Fruit fly (Drosophila melanogaster) whole organism, embryonic: ENCODE results near the gene Osi17.

Source experiments
- CG10959 ChIP-seq: fragments of 200-800 bp; sonication (Bioruptor generic); IDR thresholded peaks from 2 replicates; pipeline ENCODE4 v1.3.6; 2022; ENCODE audit warnings: missing biosample characterization, missing genetic modification characterization
- CG1233 ChIP-seq: fragments of 200-800 bp; sonication (Bioruptor generic); optimal IDR thresholded peaks from 4 replicates; lab custom pipeline; 2018; ENCODE audit warnings: missing biosample characterization, mild to moderate bottlenecking, missing genetic modification characterization
- CG13894 ChIP-seq: fragments of 200-800 bp; sonication (Bioruptor generic); optimal IDR thresholded peaks from 3 replicates; lab custom pipeline; 2018; ENCODE audit warnings: missing biosample characterization, mild to moderate bottlenecking, missing genetic modification characterization, moderate library complexity
- CG16779 ChIP-seq: fragments of 200-800 bp; sonication (Bioruptor generic); IDR thresholded peaks from 2 replicates; pipeline ENCODE4 v1.3.6; 2022; ENCODE audit warnings: missing biosample characterization, missing genetic modification characterization
- CG16863 ChIP-seq: fragments of 200-800 bp; sonication (Bioruptor generic); optimal IDR thresholded peaks from 3 replicates; lab custom pipeline; 2016; ENCODE audit warnings: missing biosample characterization, missing genetic modification characterization
- CG17829 ChIP-seq: fragments of 200-800 bp; optimal IDR thresholded peaks from 2 replicates; lab custom pipeline; 2019; ENCODE audit warnings: missing biosample characterization, mild to moderate bottlenecking, missing genetic modification characterization, moderate library complexity
- CG2199 ChIP-seq: fragments of 200-800 bp; sonication (Bioruptor generic); IDR thresholded peaks from 3 replicates; pipeline ENCODE4 v1.3.6; 2022; ENCODE audit warnings: missing biosample characterization, missing genetic modification characterization
- CG34224 ChIP-seq: fragments of 200-800 bp; sonication (Bioruptor generic); IDR thresholded peaks from 3 replicates; pipeline ENCODE4 v1.3.6; 2022; ENCODE audit warnings: missing biosample characterization, missing genetic modification characterization; ENCODE audit not compliant: partially characterized antibody
- CG4404 ChIP-seq: fragments of 200-800 bp; sonication (Bioruptor generic); IDR thresholded peaks from 2 replicates; pipeline ENCODE4 v1.3.6; 2022; ENCODE audit warnings: missing biosample characterization, missing genetic modification characterization
- CG4617 ChIP-seq: fragments of 200-800 bp; sonication (Bioruptor generic); optimal IDR thresholded peaks from 3 replicates; lab custom pipeline; 2016; ENCODE audit warnings: missing biosample characterization, missing genetic modification characterization, borderline replicate concordance
- CG6254 ChIP-seq: fragments of 200-800 bp; sonication (Bioruptor generic); optimal IDR thresholded peaks from 3 replicates; lab custom pipeline; 2017; ENCODE audit warnings: mild to moderate bottlenecking, missing biosample characterization, missing genetic modification reagents, missing genetic modification characterization
- CG6813 ChIP-seq: fragments of 200-800 bp; sonication (Bioruptor generic); optimal IDR thresholded peaks from 2 replicates; lab custom pipeline; 2017; ENCODE audit warnings: missing biosample characterization, missing genetic modification characterization, mild to moderate bottlenecking, moderate library complexity, missing genetic modification reagents
- CG7271 ChIP-seq: fragments of 200-800 bp; sonication (Bioruptor generic); optimal IDR thresholded peaks from 2 replicates; lab custom pipeline; 2018; ENCODE audit warnings: missing biosample characterization, mild to moderate bottlenecking, missing genetic modification characterization, moderate library complexity
- CG8359 ChIP-seq: fragments of 200-800 bp; sonication (Bioruptor generic); optimal IDR thresholded peaks from 2 replicates; lab custom pipeline; 2017; ENCODE audit warnings: missing biosample characterization, mild to moderate bottlenecking, missing genetic modification characterization, borderline replicate concordance
- CG9437 ChIP-seq: fragments of 200-800 bp; sonication (Bioruptor generic); optimal IDR thresholded peaks from 2 replicates; lab custom pipeline; 2018; ENCODE audit warnings: missing biosample characterization, mild to moderate bottlenecking, missing genetic modification characterization
- CrebB ChIP-seq: fragments of 200-800 bp; sonication (Bioruptor generic); optimal IDR thresholded peaks from 3 replicates; lab custom pipeline; 2018; ENCODE audit warnings: missing biosample characterization, mild to moderate bottlenecking, missing genetic modification characterization
- D ChIP-seq, 2 experiments: fragments of 200-800 bp in 1 of 2; fragments of >200 bp in 1 of 2; sonication (Bioruptor generic) in 1 of 2; optimal IDR thresholded peaks; 2 replicates in 1 of 2; 3 replicates in 1 of 2; lab custom pipeline; 2017; ENCODE audit warnings: mild to moderate bottlenecking in 1 of 2, missing biosample characterization in 1 of 2, missing genetic modification characterization in 1 of 2, missing genetic modification reagents in 1 of 2
- Deaf1 ChIP-seq: fragments of 200-800 bp; optimal IDR thresholded peaks from 3 replicates; lab custom pipeline; 2019; ENCODE audit warnings: missing biosample characterization, mild to moderate bottlenecking, missing genetic modification characterization, moderate library complexity
- Dll ChIP-seq: fragments of 200-800 bp; sonication (Bioruptor generic); IDR thresholded peaks from 4 replicates; pipeline ENCODE4 v1.3.6; 2022; ENCODE audit warnings: missing biosample characterization, missing genetic modification characterization; ENCODE audit not compliant: partially characterized antibody
- Drgx ChIP-seq: fragments of 200-800 bp; sonication (Bioruptor generic); IDR thresholded peaks from 2 replicates; pipeline ENCODE4 v1.3.6; 2022; ENCODE audit warnings: missing biosample characterization, missing genetic modification characterization
- Elba2 ChIP-seq: fragments of 200-800 bp; sonication (Bioruptor generic); optimal IDR thresholded peaks from 3 replicates; lab custom pipeline; 2016; ENCODE audit warnings: missing biosample characterization, missing genetic modification characterization
- HLHmδ ChIP-seq: fragments of 200-800 bp; sonication (Bioruptor generic); optimal IDR thresholded peaks from 2 replicates; lab custom pipeline; 2018; ENCODE audit warnings: missing biosample characterization, mild to moderate bottlenecking, missing genetic modification characterization, moderate library complexity
- Hr3 ChIP-seq: fragments of 200-800 bp; sonication (Bioruptor generic); optimal IDR thresholded peaks from 3 replicates; lab custom pipeline; 2016; ENCODE audit warnings: missing biosample characterization, missing genetic modification characterization
- MBD-R2 ChIP-seq: fragments of 200-800 bp; sonication (Bioruptor generic); IDR thresholded peaks from 2 replicates; pipeline ENCODE4 v1.3.6; 2022; ENCODE audit warnings: missing biosample characterization, missing genetic modification characterization
- MESR4 ChIP-seq: fragments of 200-800 bp; sonication (Bioruptor generic); optimal IDR thresholded peaks from 2 replicates; lab custom pipeline; 2018; ENCODE audit warnings: missing biosample characterization, mild to moderate bottlenecking, missing genetic modification characterization, moderate library complexity
- Med ChIP-seq: fragments of 200-800 bp; sonication (Bioruptor generic); peaks from one replicate; lab custom pipeline; 2016; ENCODE audit warnings: missing biosample characterization, missing genetic modification characterization, mild to moderate bottlenecking, inconsistent platforms, moderate library complexity
- Neu2 ChIP-seq: fragments of 200-800 bp; sonication (Bioruptor generic); optimal IDR thresholded peaks from 3 replicates; lab custom pipeline; 2016; ENCODE audit warnings: missing biosample characterization, missing genetic modification characterization, borderline replicate concordance
- Nf-YB ChIP-seq: fragments of 200-800 bp; sonication (Bioruptor generic); optimal IDR thresholded peaks from 3 replicates; lab custom pipeline; 2019; ENCODE audit warnings: missing biosample characterization, mild to moderate bottlenecking, missing genetic modification characterization, moderate library complexity
- bcd ChIP-seq: fragments of 200-800 bp; sonication (Bioruptor generic); optimal IDR thresholded peaks from 2 replicates; lab custom pipeline; 2017; ENCODE audit warnings: missing biosample characterization, mild to moderate bottlenecking, missing genetic modification characterization
- cad ChIP-seq: fragments of >200 bp; optimal IDR thresholded peaks from 2 replicates; lab custom pipeline; 2017; ENCODE audit warnings: missing biosample characterization, missing genetic modification characterization
- crol ChIP-seq: fragments of 200-800 bp; sonication (Bioruptor generic); IDR thresholded peaks from 2 replicates; pipeline ENCODE4 v1.3.6; 2022; ENCODE audit warnings: missing biosample characterization, missing genetic modification characterization
- dati ChIP-seq: fragments of 200-800 bp; sonication (Bioruptor generic); IDR thresholded peaks from 2 replicates; pipeline ENCODE4 v1.3.6; 2022; ENCODE audit warnings: missing biosample characterization, missing genetic modification characterization
- emc ChIP-seq: fragments of 200-800 bp; sonication (Bioruptor generic); optimal IDR thresholded peaks from 2 replicates; lab custom pipeline; 2016; ENCODE audit warnings: missing biosample characterization, missing genetic modification characterization
- fd3F ChIP-seq: fragments of 200-800 bp; sonication (Bioruptor generic); optimal IDR thresholded peaks from 2 replicates; lab custom pipeline; 2018; ENCODE audit warnings: missing biosample characterization, mild to moderate bottlenecking, missing genetic modification characterization, moderate library complexity
- gce ChIP-seq: fragments of 200-800 bp; sonication (Bioruptor generic); IDR thresholded peaks from 3 replicates; pipeline ENCODE4 v1.3.6; 2022; ENCODE audit warnings: missing biosample characterization, missing genetic modification characterization
- grn ChIP-seq: fragments of 200-800 bp; sonication (Bioruptor generic); optimal IDR thresholded peaks from 3 replicates; lab custom pipeline; 2017; ENCODE audit warnings: missing biosample characterization, missing genetic modification characterization
- insv ChIP-seq, 2 experiments: fragments of 200-800 bp; sonication (Bioruptor generic); optimal IDR thresholded peaks; 3 replicates each; lab custom pipeline; 2016 to 2018; ENCODE audit warnings: missing biosample characterization in 2 of 2, missing genetic modification characterization in 2 of 2
- nerfin-1 ChIP-seq: fragments of 200-800 bp; sonication (Bioruptor generic); optimal IDR thresholded peaks from 3 replicates; lab custom pipeline; 2019; ENCODE audit warnings: missing biosample characterization, mild to moderate bottlenecking, missing genetic modification characterization, moderate library complexity
- nom ChIP-seq: fragments of 200-800 bp; sonication (Bioruptor generic); optimal IDR thresholded peaks from 2 replicates; lab custom pipeline; 2017; ENCODE audit warnings: missing biosample characterization, missing genetic modification characterization, mild to moderate bottlenecking, moderate library complexity, missing genetic modification reagents
- onecut ChIP-seq: fragments of 200-800 bp; sonication (Bioruptor generic); IDR thresholded peaks from 2 replicates; pipeline ENCODE4 v1.3.6; 2022; ENCODE audit warnings: missing biosample characterization, missing genetic modification characterization
- otp ChIP-seq: fragments of 200-800 bp; sonication (Bioruptor generic); IDR thresholded peaks from 3 replicates; pipeline ENCODE4, ENCODE4 v1.3.6; 2022; ENCODE audit warnings: missing biosample characterization, missing genetic modification characterization
- pan ChIP-seq, 4 experiments: fragments of >200 bp in 3 of 4; fragments of 200-800 bp in 1 of 4; sonication (Bioruptor generic) in 1 of 4; optimal IDR thresholded peaks in 3 of 4; IDR thresholded peaks in 1 of 4; 2 replicates each; pipeline versions ENCODE4 v1.3.6 to Lab custom; 2017 to 2022; ENCODE audit warnings: missing biosample characterization in 2 of 4, missing genetic modification characterization in 2 of 4, mixed read lengths in 1 of 4
- pros ChIP-seq: fragments of 200-800 bp; sonication (Bioruptor generic); optimal IDR thresholded peaks from 3 replicates; lab custom pipeline; 2019; ENCODE audit warnings: missing biosample characterization, mild to moderate bottlenecking, missing genetic modification characterization, moderate library complexity
- psq ChIP-seq: fragments of 200-800 bp; sonication (Bioruptor generic); optimal IDR thresholded peaks from 2 replicates; lab custom pipeline; 2017; ENCODE audit warnings: missing biosample characterization, missing genetic modification characterization
- row ChIP-seq: fragments of 200-800 bp; sonication (Bioruptor generic); IDR thresholded peaks from 3 replicates; pipeline ENCODE4 v1.3.6; 2022; ENCODE audit warnings: missing biosample characterization, missing genetic modification characterization
- so ChIP-seq: fragments of 200-800 bp; sonication (Bioruptor generic); IDR thresholded peaks from 3 replicates; pipeline ENCODE4 v1.3.6; 2022; ENCODE audit warnings: missing biosample characterization, missing genetic modification characterization
- stc ChIP-seq: fragments of 200-800 bp; sonication (Bioruptor generic); IDR thresholded peaks from 2 replicates; pipeline ENCODE4 v1.3.6; 2022; ENCODE audit warnings: missing biosample characterization, missing genetic modification characterization

Gene Osi17

dm6 chr3R:6350755-6351154 is 39.2 kb downstream of the Osi17 start, which contains the start of gene Pak (continued):
- TF ChIP-seq Dll (GFP tag; lab: Robert Waterston, UW) (peak; percentile 94), CG13894 (tag; lab: Kevin White, UChicago) (no peak), psq (GFP tag; lab: Kevin White, UChicago) (no peak), fd3F (no peak), CG10959 (GFP tag; lab: Robert Waterston, UW) (no peak)
- TF ChIP-seq, all 482 proteins: peak for 88

- TF ChIP-seq Drgx (GFP tag; lab: Robert Waterston, UW) (peak; percentile 23; the same call in 1 of the 2 replicates), nom (GFP tag; lab: Kevin White, UChicago) (peak; percentile 35), insv (GFP tag; optimal IDR thresholded peaks at IDR 0.05; lab: Kevin White, UChicago) (peak; percentile 44 to 93), onecut (GFP tag; lab: Robert Waterston, UW) (peak; percentile 84), CG9437 (peak; percentile 22), MBD-R2 (peak; percentile 13; the same call in 1 of the 2 replicates), CG6254 (GFP tag; lab: Kevin White, UChicago) (peak; percentile 100), CG1233 (GFP tag; lab: Kevin White, UChicago) (no peak), pros (GFP tag; lab: Kevin White, UChicago) (peak; percentile 79), Elba2 (GFP tag; lab: Kevin White, UChicago) (peak; percentile 56), crol (peak; percentile 61), bcd (no peak), cad (GFP tag; lab: Kevin White, UChicago) (peak; percentile 61), D (optimal IDR thresholded peaks at IDR 0.05; lab: Kevin White, UChicago) (peak; percentile 4), D (GFP tag; optimal IDR thresholded peaks at IDR 0.05; lab: Kevin White, UChicago) (no peak), HLHmδ (GFP tag; lab: Kevin White, UChicago) (peak; percentile 20), grn (GFP tag; lab: Kevin White, UChicago) (no peak), Hr3 (GFP tag; lab: Kevin White, UChicago) (no peak), CG4404 (GFP tag; lab: Robert Waterston, UW) (no peak), CG4617 (peak; percentile 72), CG17829 (no peak), CG34224 (GFP tag; lab: Robert Waterston, UW) (no peak), CG7271 (tag; lab: Kevin White, UChicago) (no peak), row (GFP tag; lab: Robert Waterston, UW) (no peak), CG2199 (peak; percentile 66; the same call in 1 of the 3 replicates), MESR4 (GFP tag; lab: Kevin White, UChicago) (peak; percentile 51), CG8359 (peak; percentile 43), Med (GFP tag; lab: Kevin White, UChicago) (peak; percentile 27), stc (GFP tag; lab: Robert Waterston, UW) (0 out of 2 replicates have a peak, but pooled peaks have one; percentile 11), CG6813 (GFP tag; lab: Kevin White, UChicago) (peak; percentile 21), otp (GFP tag; lab: Robert Waterston, UW) (0 out of 3 replicates have a peak, but pooled peaks have one; percentile 4), CG16779 (0 out of 2 replicates have a peak, but pooled peaks have one; percentile 16), so (GFP tag; lab: Robert Waterston, UW) (peak; percentile 44; the same call in 1 of the 3 replicates), Deaf1 (no peak), pan (optimal IDR thresholded peaks at IDR 0.05; lab: Kevin White, UChicago) (no peak), pan (GFP tag; optimal IDR thresholded peaks at IDR 0.05 in 1 of 2, IDR thresholded peaks at IDR 0.05 in 1 of 2) (peak in 1 of 2 experiments; percentile 22), nerfin-1 (tag; lab: Kevin White, UChicago) (no peak), CG16863 (GFP tag; lab: Kevin White, UChicago) (no peak), gce (GFP tag; lab: Robert Waterston, UW) (no peak), Nf-YB (GFP tag; lab: Kevin White, UChicago) (peak; percentile 21), Neu2 (GFP tag; lab: Kevin White, UChicago) (peak; percentile 39), emc (GFP tag; lab: Kevin White, UChicago) (no peak), CrebB (tag; lab: Kevin White, UChicago) (no peak), dati (no peak)
These were observed 39.6 kb downstream of the Osi17 start for dm6 chr3R:6351181-6351580.
